Worm (Caenorhabditis elegans) whole organism, midembryonic: ENCODE data around the gene trcs-1.

Experiments used
- flt-1 ChIP-seq: fragments of 200-800 bp; sonication (Bioruptor generic); IDR thresholded peaks from 2 replicates; pipeline ENCODE4 v1.3.6; 2022; ENCODE audit warnings: missing genetic modification characterization, missing compliant biosample characterization
- tab-1 ChIP-seq: fragments of 200-800 bp; sonication (Bioruptor generic); IDR thresholded peaks from 2 replicates; pipeline ENCODE4 v1.3.6; 2022; ENCODE audit warnings: missing genetic modification characterization, missing compliant biosample characterization

DNA sequence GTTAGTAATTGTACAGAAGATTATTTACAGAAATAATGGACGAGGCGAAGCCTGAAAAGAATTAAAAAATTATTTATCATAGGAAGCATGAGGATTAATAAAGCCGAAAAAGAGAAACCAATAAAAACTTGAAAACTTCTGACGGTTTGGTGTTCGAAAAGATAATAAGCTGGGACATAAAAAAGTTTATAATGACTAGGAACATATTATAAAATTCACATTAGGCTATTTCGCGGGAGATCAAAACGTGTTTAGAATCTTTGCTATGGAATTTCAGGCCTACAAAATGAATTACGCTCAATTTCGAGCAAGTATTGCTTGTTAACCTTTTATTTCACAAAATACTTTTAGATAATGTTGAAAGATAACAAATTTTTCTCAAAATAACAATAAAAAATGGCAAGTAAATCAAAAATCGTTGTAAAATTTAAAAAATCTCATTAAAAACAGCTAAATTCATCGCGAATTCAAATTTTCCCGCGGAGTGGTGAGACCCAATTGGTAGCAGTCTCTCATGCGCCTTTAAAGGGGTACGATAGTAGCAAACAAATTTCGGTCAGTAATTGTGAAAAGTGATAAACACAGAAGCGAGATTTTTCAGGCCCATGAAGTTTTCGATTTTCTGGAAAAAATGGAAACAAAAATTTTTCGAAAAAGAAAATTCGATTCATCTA is at the start of gene trcs-1:
- TF ChIP-seq tab-1 (GFP tag; lab: Robert Waterston, UW) = no peak
- TF ChIP-seq flt-1 = no peak
